Fruit fly (Drosophila melanogaster): ENCODE measurements around the gene lwr.

lwr gene

DNA sequence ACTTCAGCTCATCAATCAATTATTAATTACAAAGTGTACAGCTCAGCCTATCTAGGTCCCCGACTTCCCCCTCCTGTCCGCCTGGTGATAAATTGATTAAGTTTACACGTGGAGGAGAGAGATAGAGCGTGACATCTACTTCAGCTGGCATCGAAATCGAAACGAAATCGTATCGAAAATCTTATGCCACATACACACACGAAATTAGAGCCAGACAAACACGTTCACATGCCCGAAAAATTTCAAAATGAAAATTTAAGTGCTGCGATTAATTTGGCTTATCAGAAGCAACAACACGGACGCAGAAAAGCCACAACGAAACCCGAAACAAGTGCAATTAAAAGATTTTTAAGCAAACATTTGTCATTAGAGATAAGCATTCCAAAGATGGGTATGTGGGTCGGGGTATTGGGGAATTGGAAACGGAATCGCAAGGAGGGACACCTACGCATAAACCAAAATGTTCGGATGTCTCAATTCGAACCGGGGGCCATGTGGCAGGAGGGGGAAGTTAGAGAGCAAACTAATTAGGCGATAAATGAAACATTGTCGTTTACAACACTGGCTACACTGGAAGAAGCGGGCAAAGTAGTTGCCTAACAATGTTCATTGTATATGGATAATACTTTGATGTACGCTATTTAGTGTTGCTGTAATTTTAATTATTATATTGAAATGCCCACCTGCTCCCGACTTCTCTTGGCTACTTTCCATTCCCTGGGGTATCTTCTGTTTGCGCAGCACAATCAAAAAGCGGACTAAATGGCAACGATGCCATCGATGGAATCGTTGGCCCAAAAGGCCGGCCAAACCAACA is 44.5 kb downstream of the lwr start:
- TF ChIP-seq noc (tag; optimal IDR thresholded peaks at IDR 0.05) = peak; percentile 7

DNA sequence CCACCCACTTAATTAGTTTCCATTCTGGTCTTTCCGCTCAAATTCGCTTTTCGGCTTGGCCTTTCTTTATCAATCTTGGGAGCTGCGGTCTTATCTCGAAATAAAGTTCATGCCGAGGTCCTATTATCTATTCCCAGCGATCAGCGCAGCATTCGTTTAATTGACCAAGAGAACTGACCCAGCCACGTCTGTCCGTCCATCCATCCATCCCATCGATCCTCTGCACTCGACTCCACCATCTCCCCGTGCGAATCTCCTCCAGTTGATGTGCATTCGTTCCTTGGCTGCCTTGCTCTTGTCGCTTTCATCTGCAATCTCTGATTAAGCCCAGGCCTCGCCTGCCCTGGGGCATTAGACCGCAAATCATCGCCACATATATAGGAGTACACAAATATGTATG is 45.5 kb downstream of the lwr start:
- TF ChIP-seq noc (tag; optimal IDR thresholded peaks at IDR 0.05) = no peak

DNA sequence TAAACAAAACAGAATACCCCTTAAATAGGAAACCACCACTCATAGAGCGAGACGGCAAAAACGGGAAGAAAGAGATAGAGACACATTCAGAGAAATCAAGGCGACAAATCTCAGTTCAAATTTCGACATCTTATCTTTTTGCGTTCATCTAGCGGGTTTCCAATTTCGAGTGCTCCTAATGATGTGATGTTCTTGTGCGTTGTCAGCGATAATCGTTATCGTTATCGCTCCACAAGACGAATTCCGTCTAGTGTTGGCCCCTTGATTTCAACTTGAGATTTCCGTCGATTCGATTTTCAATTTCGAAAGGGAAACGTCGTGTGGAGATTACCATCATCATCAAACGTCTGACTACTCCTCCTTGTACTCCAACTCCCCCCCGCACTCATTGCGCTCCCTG is 45.9 kb downstream of the lwr start:
- TF ChIP-seq noc (tag; optimal IDR thresholded peaks at IDR 0.05) = no peak

DNA sequence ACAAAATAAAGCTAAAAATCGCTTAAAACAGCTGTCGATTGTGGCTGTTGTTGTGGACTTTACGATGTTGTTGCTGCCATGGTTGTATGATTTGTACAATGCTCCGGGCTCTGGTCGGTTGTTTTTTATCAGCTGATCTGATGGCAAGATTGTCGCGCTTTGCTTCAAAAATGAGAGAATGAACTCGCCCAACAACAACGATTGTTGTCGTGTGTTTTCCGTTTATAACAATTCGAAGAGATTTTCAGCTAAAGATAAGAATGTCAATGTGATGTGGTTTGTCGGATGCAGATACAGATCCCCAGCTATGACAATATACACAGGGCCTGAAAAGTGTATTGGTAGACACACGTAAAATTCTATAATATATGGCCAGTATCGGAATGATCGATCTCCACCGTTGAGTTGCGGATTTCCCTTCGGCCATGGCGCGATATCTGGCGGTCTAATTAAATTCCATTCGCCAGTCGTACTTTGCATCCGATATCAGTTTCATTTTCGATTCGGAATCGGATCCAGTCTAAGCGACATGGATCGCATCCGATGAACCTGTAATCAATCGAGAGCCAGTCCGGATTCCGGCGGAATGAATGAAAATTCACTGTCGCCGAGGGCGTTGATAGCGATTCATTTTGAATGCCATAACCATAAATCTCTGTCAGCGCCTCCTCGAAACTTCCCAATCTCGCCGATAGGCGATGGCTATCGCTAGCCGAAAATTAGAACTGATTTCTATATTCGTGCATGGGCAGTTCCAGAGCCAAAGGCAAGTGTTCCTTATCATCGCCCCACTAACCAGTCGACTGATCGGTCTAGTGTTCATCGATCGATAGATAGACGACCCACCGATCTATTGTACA is 46.8 kb downstream of the lwr start:
- peak; percentile 55 for TF ChIP-seq noc (tag; optimal IDR thresholded peaks at IDR 0.05)

DNA sequence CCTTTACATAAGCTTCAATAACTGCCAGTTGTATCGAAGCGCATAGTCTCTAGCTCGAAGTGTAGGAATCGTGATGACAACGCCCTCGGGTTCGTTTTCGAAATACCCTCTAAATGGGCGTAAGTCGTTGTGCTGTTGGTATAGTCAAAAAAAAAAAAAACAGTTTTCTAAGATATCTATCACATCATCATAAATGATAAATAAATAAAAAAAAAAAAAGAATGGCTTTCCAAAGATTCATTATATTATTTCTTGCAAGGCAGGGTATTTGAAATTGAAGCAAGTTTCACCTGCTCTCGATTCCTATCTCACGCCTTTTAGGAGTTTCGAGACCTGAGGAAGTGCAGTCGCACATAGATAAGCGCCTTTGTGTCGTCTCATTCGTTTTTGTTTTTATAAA is 49.1 kb downstream of the lwr start:
- no peak for TF ChIP-seq noc (tag; optimal IDR thresholded peaks at IDR 0.05)

DNA sequence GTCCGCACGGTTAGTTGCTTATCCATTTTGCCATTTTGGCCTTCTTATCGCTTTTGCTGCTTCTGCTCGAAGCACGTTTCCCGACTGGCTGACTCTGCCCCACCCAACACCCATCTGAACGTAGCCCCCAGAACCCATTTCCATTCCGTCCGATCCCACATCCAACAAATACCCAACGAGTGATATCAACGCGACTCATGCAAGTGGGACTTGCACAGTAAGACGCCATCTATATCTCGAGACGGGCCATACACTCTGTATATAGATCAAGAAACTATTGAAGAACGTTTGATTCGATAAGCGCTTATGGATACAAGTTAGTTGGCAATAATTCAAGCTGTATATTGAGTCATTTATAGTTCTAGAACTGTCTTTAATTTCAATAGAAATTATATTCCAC is 50.2 kb downstream of the lwr start:
- TF ChIP-seq noc (tag; optimal IDR thresholded peaks at IDR 0.05) = no peak
